Fruit fly (Drosophila melanogaster) whole organism, pupa: ENCODE measurements around the gene Pgd.

Experiments used
- CG10348 ChIP-seq: fragments of 200-800 bp; sonication (Bioruptor generic); IDR thresholded peaks from 2 replicates; pipeline ENCODE4 v1.3.6; 2022; ENCODE audit warnings: missing biosample characterization, missing genetic modification characterization
- CG12605 ChIP-seq: fragments of 200-800 bp; sonication (Bioruptor generic); IDR thresholded peaks from 2 replicates; pipeline ENCODE4 v1.3.6; 2022; ENCODE audit warnings: missing biosample characterization, missing genetic modification characterization
- CG13204 ChIP-seq: fragments of 200-800 bp; sonication (Bioruptor generic); optimal IDR thresholded peaks from 2 replicates; lab custom pipeline; 2018; ENCODE audit warnings: missing biosample characterization, mild to moderate bottlenecking, missing genetic modification characterization, moderate library complexity
- CG14655 ChIP-seq: fragments of 200-800 bp; sonication (Bioruptor generic); optimal IDR thresholded peaks from 3 replicates; lab custom pipeline; 2017; ENCODE audit warnings: mild to moderate bottlenecking, missing biosample characterization, missing genetic modification reagents, missing genetic modification characterization
- CG15710 ChIP-seq: fragments of 200-800 bp; sonication (Bioruptor generic); optimal IDR thresholded peaks from 2 replicates; lab custom pipeline; 2018; ENCODE audit warnings: missing biosample characterization, mild to moderate bottlenecking, missing genetic modification characterization, moderate library complexity
- CG17806 ChIP-seq: fragments of 200-800 bp; sonication (Bioruptor generic); optimal IDR thresholded peaks from 2 replicates; lab custom pipeline; 2018; ENCODE audit warnings: missing biosample characterization, mild to moderate bottlenecking, missing genetic modification characterization, moderate library complexity
- CG32121 ChIP-seq: fragments of 200-800 bp; sonication (Bioruptor generic); IDR thresholded peaks from 2 replicates; pipeline ENCODE4 v1.3.6; 2022; ENCODE audit warnings: missing biosample characterization, missing genetic modification characterization
- CG34367 ChIP-seq: fragments of 200-800 bp; sonication (Bioruptor generic); optimal IDR thresholded peaks from 2 replicates; lab custom pipeline; 2018; ENCODE audit warnings: missing biosample characterization, mild to moderate bottlenecking, missing genetic modification characterization
- CG4496 ChIP-seq: fragments of 200-800 bp; sonication (Bioruptor generic); IDR thresholded peaks from 3 replicates; pipeline ENCODE4 v1.3.6; 2022; ENCODE audit warnings: missing biosample characterization, missing genetic modification characterization
- CG8159 ChIP-seq: fragments of 200-800 bp; sonication (Bioruptor generic); optimal IDR thresholded peaks from 3 replicates; lab custom pipeline; 2018; ENCODE audit warnings: missing biosample characterization, mild to moderate bottlenecking, missing genetic modification characterization, moderate library complexity
- CG8301 ChIP-seq: fragments of 200-800 bp; sonication (Bioruptor generic); optimal IDR thresholded peaks from 2 replicates; lab custom pipeline; 2018; ENCODE audit warnings: missing biosample characterization, mild to moderate bottlenecking, missing genetic modification characterization
- CG9948 ChIP-seq: fragments of 200-800 bp; sonication (Bioruptor generic); optimal IDR thresholded peaks from 2 replicates; lab custom pipeline; 2018; ENCODE audit warnings: missing biosample characterization, mild to moderate bottlenecking, missing genetic modification characterization, moderate library complexity
- D1 ChIP-seq: fragments of 200-800 bp; sonication (Bioruptor generic); optimal IDR thresholded peaks from 2 replicates; lab custom pipeline; 2018; ENCODE audit warnings: missing biosample characterization, mild to moderate bottlenecking, missing genetic modification characterization, moderate library complexity
- EcR ChIP-seq: fragments of 200-800 bp; sonication (Bioruptor generic); optimal IDR thresholded peaks from 3 replicates; lab custom pipeline; 2019; ENCODE audit warnings: missing biosample characterization, missing genetic modification characterization, mild to moderate bottlenecking, moderate library complexity, missing genetic modification reagents
- Ets98B ChIP-seq: fragments of 200-800 bp; sonication (Bioruptor generic); IDR thresholded peaks from 2 replicates; pipeline ENCODE4 v1.3.6; 2022; ENCODE audit warnings: missing biosample characterization, missing genetic modification characterization
- Pif1A ChIP-seq: fragments of 200-800 bp; sonication (Bioruptor generic); optimal IDR thresholded peaks from 3 replicates; lab custom pipeline; 2016; ENCODE audit warnings: missing biosample characterization, missing genetic modification characterization
- Pif1B ChIP-seq: fragments of 200-800 bp; sonication (Bioruptor generic); optimal IDR thresholded peaks from 3 replicates; lab custom pipeline; 2016; ENCODE audit warnings: missing biosample characterization, missing genetic modification characterization
- Snoo ChIP-seq: fragments of 200-800 bp; sonication (Bioruptor generic); optimal IDR thresholded peaks from 3 replicates; lab custom pipeline; 2017; ENCODE audit warnings: missing biosample characterization, mild to moderate bottlenecking, missing genetic modification characterization, inconsistent platforms
- fd96Ca ChIP-seq: fragments of 200-800 bp; sonication (Bioruptor generic); IDR thresholded peaks from 3 replicates; pipeline ENCODE4 v1.3.6; 2022; ENCODE audit warnings: missing biosample characterization, missing genetic modification characterization
- gl ChIP-seq: fragments of 200-800 bp; sonication (Bioruptor generic); optimal IDR thresholded peaks from 2 replicates; lab custom pipeline; 2018; ENCODE audit warnings: missing biosample characterization, mild to moderate bottlenecking, missing genetic modification characterization
- rn ChIP-seq: fragments of 200-800 bp; sonication (Bioruptor generic); IDR thresholded peaks from 2 replicates; pipeline ENCODE4 v1.3.6; 2022; ENCODE audit warnings: missing biosample characterization, missing genetic modification characterization

The Pgd gene

DNA sequence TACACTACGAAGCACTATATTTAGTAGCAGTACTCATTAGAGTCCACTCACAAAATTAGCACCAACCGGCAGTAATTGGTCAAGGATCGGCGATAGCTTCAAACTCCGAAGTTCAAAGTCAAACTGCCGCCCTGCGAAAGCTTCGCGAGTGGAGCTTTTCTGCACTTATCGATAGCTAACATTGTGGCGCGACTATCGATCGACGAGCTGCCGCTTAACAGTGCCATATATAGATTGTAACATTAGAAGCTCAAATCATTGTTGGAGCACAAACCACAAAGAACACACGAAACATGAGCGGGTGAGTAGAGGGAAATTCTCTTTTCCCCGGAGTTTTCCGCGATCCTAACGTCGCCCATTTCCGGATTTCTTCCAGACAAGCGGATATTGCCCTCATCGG is at the start of gene Pgd:
Gene Pgd (plus strand): TSS at position 23 of the 400 bp plus-strand sequence.
- TF ChIP-seq Pif1A (GFP tag; lab: Kevin White, UChicago) (no peak), fd96Ca (no peak), EcR (GFP tag; lab: Kevin White, UChicago) (peak; percentile 57), Ets98B (GFP tag; lab: Robert Waterston, UW) (peak; percentile 41; the same call in 1 of the 2 replicates), CG4496 (peak; percentile 30; the same call in 1 of the 3 replicates), D1 (tag; lab: Kevin White, UChicago) (no peak), CG12605 (GFP tag; lab: Robert Waterston, UW) (peak; percentile 47), rn (GFP tag; lab: Robert Waterston, UW) (no peak)

DNA sequence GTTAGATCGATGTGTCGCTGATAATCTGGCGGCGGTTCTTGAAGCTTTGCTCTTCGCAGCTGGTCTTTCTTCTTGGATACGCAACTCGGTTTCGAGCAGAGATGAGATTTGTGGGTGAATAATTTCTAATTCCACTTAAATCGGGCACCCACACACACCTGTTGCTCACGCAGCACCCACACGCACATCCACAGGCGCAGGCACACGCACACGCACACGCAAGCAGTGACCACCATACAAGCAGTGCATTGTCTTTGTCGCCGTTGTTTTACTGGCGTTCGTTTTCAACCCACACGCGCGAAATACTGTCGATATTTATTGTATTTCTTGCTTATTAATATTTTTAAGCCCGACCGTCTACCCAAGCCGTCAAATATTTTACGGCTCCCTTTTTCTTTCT is 48.6 kb upstream of the Pgd start:
- TF ChIP-seq CG15710 (no peak), Snoo (tag; lab: Kevin White, UChicago) (no peak), CG17806 (no peak), gl (tag; lab: Kevin White, UChicago) (no peak), CG4496 (no peak), fd96Ca (no peak), CG10348 (GFP tag; lab: Robert Waterston, UW) (no peak), CG34367 (tag; lab: Kevin White, UChicago) (no peak), CG14655 (GFP tag; lab: Kevin White, UChicago) (no peak)

DNA sequence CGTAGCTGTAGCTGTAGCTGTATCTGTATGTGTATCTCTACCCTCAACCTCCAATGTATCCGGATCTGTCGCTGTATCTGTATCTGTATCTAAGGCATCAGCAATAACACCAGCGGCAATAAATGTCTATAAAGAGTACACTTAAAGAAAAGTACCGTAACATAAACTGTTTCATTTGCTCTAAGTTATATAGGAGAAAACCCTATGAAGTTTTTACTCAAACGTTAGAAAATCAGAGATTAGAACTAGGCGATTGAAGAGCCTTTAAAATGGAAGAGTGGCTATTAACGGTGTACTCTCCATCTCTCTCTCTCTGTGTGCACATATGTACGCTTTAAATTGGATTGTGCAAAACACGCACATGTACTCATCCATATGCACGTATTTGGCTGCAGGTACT is 46.7 kb upstream of the Pgd start:
- TF ChIP-seq Pif1B (GFP tag; lab: Kevin White, UChicago) (no peak), CG12605 (GFP tag; lab: Robert Waterston, UW) (0 out of 2 replicates have a peak, but pooled peaks have one; percentile 19), CG4496 (0 out of 3 replicates have a peak, but pooled peaks have one; percentile 15), CG8301 (tag; lab: Kevin White, UChicago) (peak; percentile 35), Ets98B (GFP tag; lab: Robert Waterston, UW) (peak; percentile 36; the same call in 1 of the 2 replicates), EcR (GFP tag; lab: Kevin White, UChicago) (no peak), Pif1A (GFP tag; lab: Kevin White, UChicago) (no peak), CG14655 (GFP tag; lab: Kevin White, UChicago) (peak; percentile 33)
- TF ChIP-seq, all 21 proteins: peak for 5

DNA sequence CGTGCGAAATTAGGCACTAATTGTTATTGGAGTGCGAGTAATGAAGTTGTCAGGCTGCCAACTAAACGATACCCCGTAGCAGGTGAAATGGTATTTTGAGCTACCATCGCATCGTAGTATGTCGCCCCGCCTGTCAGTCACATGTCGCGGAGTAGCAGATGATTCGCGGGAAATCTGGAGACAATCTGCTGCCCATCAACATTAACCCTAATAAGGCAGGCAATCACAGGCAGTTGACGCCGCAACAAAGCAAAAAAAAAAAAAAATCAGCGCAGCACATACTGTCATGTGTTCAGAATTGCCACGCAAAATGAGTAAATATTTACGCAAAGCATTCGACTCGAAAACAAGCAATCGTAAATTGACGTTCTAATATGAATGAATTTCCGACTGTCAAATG is 41.1 kb upstream of the Pgd start:
- TF ChIP-seq CG17806 (no peak), CG32121 (GFP tag; lab: Robert Waterston, UW) (no peak), Pif1A (GFP tag; lab: Kevin White, UChicago) (no peak), CG12605 (GFP tag; lab: Robert Waterston, UW) (no peak), CG14655 (GFP tag; lab: Kevin White, UChicago) (no peak), CG8301 (tag; lab: Kevin White, UChicago) (no peak), CG9948 (tag; lab: Kevin White, UChicago) (no peak), CG10348 (GFP tag; lab: Robert Waterston, UW) (no peak), Ets98B (GFP tag; lab: Robert Waterston, UW) (no peak), CG34367 (tag; lab: Kevin White, UChicago) (no peak), CG13204 (GFP tag; lab: Kevin White, UChicago) (no peak), Snoo (tag; lab: Kevin White, UChicago) (no peak), CG4496 (no peak), EcR (GFP tag; lab: Kevin White, UChicago) (no peak), gl (tag; lab: Kevin White, UChicago) (no peak), fd96Ca (no peak), CG8159 (tag; lab: Kevin White, UChicago) (no peak), Pif1B (GFP tag; lab: Kevin White, UChicago) (no peak), rn (GFP tag; lab: Robert Waterston, UW) (no peak), CG15710 (no peak)

DNA sequence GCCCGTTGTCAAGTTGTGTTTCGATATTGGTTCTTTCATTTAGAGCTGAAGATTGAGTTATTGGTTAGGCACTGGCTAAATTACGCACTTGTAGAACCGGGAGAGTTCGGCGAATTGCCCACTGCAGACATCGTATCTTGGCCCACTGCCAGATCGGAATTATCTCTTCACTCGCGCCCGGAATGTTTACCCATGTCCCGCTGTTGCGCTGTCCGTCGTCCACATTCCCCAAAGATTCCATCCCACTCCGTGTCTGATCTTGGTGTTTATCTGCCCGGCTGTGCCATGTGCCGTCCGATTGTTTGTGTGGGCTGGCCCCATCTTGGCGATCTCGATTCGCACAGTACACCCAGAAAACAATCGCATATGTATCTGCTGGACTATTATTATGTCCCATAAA is 40.6 kb upstream of the Pgd start:
- TF ChIP-seq Ets98B (GFP tag; lab: Robert Waterston, UW) (no peak), CG12605 (GFP tag; lab: Robert Waterston, UW) (no peak), CG10348 (GFP tag; lab: Robert Waterston, UW) (no peak), CG15710 (no peak), Pif1B (GFP tag; lab: Kevin White, UChicago) (no peak), D1 (tag; lab: Kevin White, UChicago) (no peak)

DNA sequence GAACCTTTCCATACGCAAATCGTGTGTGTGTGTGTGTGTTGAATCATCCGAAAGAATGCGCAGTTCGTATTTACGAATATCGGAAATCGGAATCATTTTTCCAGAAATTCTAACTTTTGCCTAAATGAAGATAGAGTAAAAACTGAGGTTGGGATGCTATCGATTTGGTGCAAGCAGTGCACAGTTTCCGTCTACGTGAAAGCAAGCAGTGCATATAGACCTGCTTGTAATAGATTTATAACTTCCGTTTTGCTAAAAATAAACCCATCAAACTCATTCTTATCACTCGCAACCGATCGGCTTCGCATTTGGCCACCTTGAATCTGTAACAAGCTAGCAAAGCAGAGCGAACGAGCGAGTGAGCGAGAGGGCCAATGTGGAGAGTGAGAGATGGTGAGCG is 38.6 kb upstream of the Pgd start:
- TF ChIP-seq Pif1A (GFP tag; lab: Kevin White, UChicago) (no peak), gl (tag; lab: Kevin White, UChicago) (no peak), CG34367 (tag; lab: Kevin White, UChicago) (no peak), CG32121 (GFP tag; lab: Robert Waterston, UW) (no peak), CG4496 (no peak), CG8301 (tag; lab: Kevin White, UChicago) (no peak), CG13204 (GFP tag; lab: Kevin White, UChicago) (no peak), EcR (GFP tag; lab: Kevin White, UChicago) (no peak), Ets98B (GFP tag; lab: Robert Waterston, UW) (no peak), CG15710 (no peak), Pif1B (GFP tag; lab: Kevin White, UChicago) (no peak), rn (GFP tag; lab: Robert Waterston, UW) (no peak), fd96Ca (no peak), CG12605 (GFP tag; lab: Robert Waterston, UW) (no peak), CG10348 (GFP tag; lab: Robert Waterston, UW) (no peak), CG8159 (tag; lab: Kevin White, UChicago) (no peak), CG14655 (GFP tag; lab: Kevin White, UChicago) (no peak), CG17806 (no peak), Snoo (tag; lab: Kevin White, UChicago) (no peak)
